Worm (Caenorhabditis elegans) whole organism, mixed stage, embryonic: ENCODE results near the gene C14A4.8.
A peak's percentile ranks its signal among the peaks of the same experiment; 100 is the strongest.

ENCODE experiments used
- M03D4.4 ChIP-seq: sonication (generic microtip); optimal IDR thresholded peaks from 2 replicates; lab custom pipeline; 2017; ENCODE audit warnings: mild to moderate bottlenecking, missing genetic modification characterization, missing compliant biosample characterization
- bed-3 ChIP-seq: fragments of 200-800 bp; sonication (Bioruptor generic); optimal IDR thresholded peaks from 3 replicates; lab custom pipeline; 2018; ENCODE audit warnings: mild to moderate bottlenecking, missing genetic modification characterization, moderate library complexity, missing compliant biosample characterization
- blmp-1 ChIP-seq: fragments of 150-350 bp; optimal IDR thresholded peaks from 2 replicates; lab custom pipeline; 2014; ENCODE audit warnings: missing biosample characterization, missing genetic modification characterization
- ceh-39 ChIP-seq: fragments of 150-350 bp; optimal IDR thresholded peaks from 2 replicates; lab custom pipeline; 2014; ENCODE audit warnings: missing biosample characterization, missing genetic modification characterization
- ceh-43 ChIP-seq: fragments of 200-800 bp; sonication (Bioruptor generic); optimal IDR thresholded peaks from 2 replicates; lab custom pipeline; 2018; ENCODE audit warnings: mild to moderate bottlenecking, missing genetic modification characterization, moderate library complexity, missing compliant biosample characterization
- ceh-83 ChIP-seq: fragments of 200-800 bp; sonication (Bioruptor generic); optimal IDR thresholded peaks from 2 replicates; lab custom pipeline; 2018; ENCODE audit warnings: mild to moderate bottlenecking, missing genetic modification characterization, missing compliant biosample characterization
- ces-1 ChIP-seq: fragments of 150-350 bp; optimal IDR thresholded peaks from 2 replicates; lab custom pipeline; 2014; ENCODE audit warnings: missing biosample characterization, missing genetic modification reagents, missing genetic modification characterization
- cnd-1 ChIP-seq: fragments of 200-800 bp; sonication (Bioruptor generic); optimal IDR thresholded peaks from 2 replicates; lab custom pipeline; 2018; ENCODE audit warnings: mild to moderate bottlenecking, missing genetic modification characterization, missing compliant biosample characterization
- drap-1 ChIP-seq: fragments of 200-800 bp; sonication (Bioruptor generic); optimal IDR thresholded peaks from 3 replicates; lab custom pipeline; 2018; ENCODE audit warnings: mild to moderate bottlenecking, missing genetic modification characterization, missing compliant biosample characterization
- elt-1 ChIP-seq: sonication (generic microtip); optimal IDR thresholded peaks from 2 replicates; lab custom pipeline; 2017; ENCODE audit warnings: missing genetic modification characterization, mild to moderate bottlenecking, missing compliant biosample characterization, antibody characterized with exemption, moderate library complexity, borderline replicate concordance; ENCODE audit not compliant: insufficient read depth
- elt-3 ChIP-seq: fragments of 150-350 bp; optimal IDR thresholded peaks from 2 replicates; lab custom pipeline; 2014; ENCODE audit warnings: missing biosample characterization, missing genetic modification characterization
- ham-2 ChIP-seq: fragments of 200-800 bp; sonication (Bioruptor generic); optimal IDR thresholded peaks from 2 replicates; lab custom pipeline; 2018; ENCODE audit warnings: mild to moderate bottlenecking, missing genetic modification characterization, missing compliant biosample characterization
- hlh-1 ChIP-seq: fragments of 150-350 bp; optimal IDR thresholded peaks from 2 replicates; lab custom pipeline; 2014; ENCODE audit warnings: missing biosample characterization, missing genetic modification reagents, missing genetic modification characterization
- lin-13 ChIP-seq: fragments of 150-350 bp; optimal IDR thresholded peaks from 2 replicates; lab custom pipeline; 2014; ENCODE audit warnings: missing biosample characterization, missing genetic modification characterization
- lin-32 ChIP-seq: fragments of 200-800 bp; sonication (Bioruptor generic); optimal IDR thresholded peaks from 2 replicates; lab custom pipeline; 2018; ENCODE audit warnings: mild to moderate bottlenecking, missing genetic modification characterization, missing compliant biosample characterization
- lsy-2 ChIP-seq: fragments of 150-350 bp; optimal IDR thresholded peaks from 2 replicates; lab custom pipeline; 2014; ENCODE audit warnings: missing biosample characterization, missing genetic modification characterization
- mab-5 ChIP-seq: fragments of 150-350 bp; optimal IDR thresholded peaks from 2 replicates; lab custom pipeline; 2014; ENCODE audit warnings: missing biosample characterization, missing genetic modification characterization
- mep-1 ChIP-seq: fragments of 150-350 bp; optimal IDR thresholded peaks from 2 replicates; lab custom pipeline; 2017; ENCODE audit warnings: missing biosample characterization, missing genetic modification reagents, missing genetic modification characterization, inconsistent platforms
- mls-2 ChIP-seq: sonication (generic microtip); optimal IDR thresholded peaks from 2 replicates; lab custom pipeline; 2016; ENCODE audit warnings: mild to moderate bottlenecking, missing genetic modification characterization, moderate library complexity, missing compliant biosample characterization
- nhr-12 ChIP-seq: fragments of 150-350 bp; optimal IDR thresholded peaks from 2 replicates; lab custom pipeline; 2014; ENCODE audit warnings: missing biosample characterization, missing genetic modification characterization
- nhr-2 ChIP-seq: fragments of 150-350 bp; optimal IDR thresholded peaks from 2 replicates; lab custom pipeline; 2014; ENCODE audit warnings: missing biosample characterization, missing genetic modification characterization
- nhr-237 ChIP-seq: fragments of 150-350 bp; optimal IDR thresholded peaks from 2 replicates; lab custom pipeline; 2014; ENCODE audit warnings: missing biosample characterization, missing genetic modification characterization
- nhr-28 ChIP-seq: fragments of 150-350 bp; optimal IDR thresholded peaks from 2 replicates; lab custom pipeline; 2014; ENCODE audit warnings: missing biosample characterization, missing genetic modification characterization
- nhr-76 ChIP-seq: sonication (generic microtip); optimal IDR thresholded peaks from 2 replicates; lab custom pipeline; 2017; ENCODE audit warnings: missing biosample characterization, missing genetic modification characterization
- pha-4 ChIP-seq: fragments of 150-350 bp; optimal IDR thresholded peaks from 2 replicates; lab custom pipeline; 2018; ENCODE audit warnings: missing biosample characterization, missing genetic modification reagents, missing genetic modification characterization
- sem-2 ChIP-seq: fragments of 200-800 bp; sonication (Bioruptor generic); optimal IDR thresholded peaks from 2 replicates; lab custom pipeline; 2018; ENCODE audit warnings: mild to moderate bottlenecking, missing genetic modification characterization, missing compliant biosample characterization
- snpc-4 ChIP-seq: fragments of 150-350 bp; optimal IDR thresholded peaks from 2 replicates; lab custom pipeline; 2014; ENCODE audit warnings: missing biosample characterization, missing genetic modification characterization
- sptf-1 ChIP-seq: sonication (generic microtip); optimal IDR thresholded peaks from 2 replicates; lab custom pipeline; 2017; ENCODE audit warnings: mild to moderate bottlenecking, missing genetic modification characterization, moderate library complexity, missing compliant biosample characterization
- tbx-8 ChIP-seq: fragments of 200-800 bp; sonication (Bioruptor generic); optimal IDR thresholded peaks from 2 replicates; lab custom pipeline; 2018; ENCODE audit warnings: mild to moderate bottlenecking, missing genetic modification characterization, moderate library complexity, missing compliant biosample characterization
- unc-120 ChIP-seq: sonication (generic microtip); optimal IDR thresholded peaks from 2 replicates; lab custom pipeline; 2017; ENCODE audit warnings: missing genetic modification characterization, missing compliant biosample characterization; ENCODE audit not compliant: poor library complexity, severe bottlenecking
- unc-39 ChIP-seq: fragments of 150-350 bp; optimal IDR thresholded peaks from 2 replicates; lab custom pipeline; 2014; ENCODE audit warnings: missing biosample characterization, missing genetic modification characterization
- unc-62 ChIP-seq: fragments of 150-350 bp; optimal IDR thresholded peaks from 2 replicates; lab custom pipeline; 2014; ENCODE audit warnings: missing biosample characterization, missing genetic modification reagents, missing genetic modification characterization
- zip-8 ChIP-seq: fragments of 150-350 bp; optimal IDR thresholded peaks from 2 replicates; lab custom pipeline; 2014; ENCODE audit warnings: missing biosample characterization, missing genetic modification characterization
- ztf-11 ChIP-seq: fragments of 150-350 bp; optimal IDR thresholded peaks from 2 replicates; lab custom pipeline; 2014; ENCODE audit warnings: missing biosample characterization, missing genetic modification characterization

Gene C14A4.8

ce11 chrII:10627086-10627485, 29.1 kb upstream of the C14A4.8 start:
- TF ChIP-seq sptf-1 (tag; lab: Kevin White, UChicago) (no peak), elt-1 (tag; lab: Kevin White, UChicago) (no peak), mep-1 (tag; lab: Kevin White, UChicago) (no peak), ztf-11 (tag; lab: Kevin White, UChicago) (no peak)

- no peak for TF ChIP-seq drap-1 (GFP tag; lab: Kevin White, UChicago)
- no peak for TF ChIP-seq tbx-8 (GFP tag; lab: Kevin White, UChicago)
- no peak for TF ChIP-seq bed-3 (GFP tag; lab: Kevin White, UChicago)
- no peak for TF ChIP-seq cnd-1 (tag; lab: Kevin White, UChicago)
- TF ChIP-seq ceh-43 (GFP tag; lab: Kevin White, UChicago): no peak
- TF ChIP-seq nhr-12: no peak
- TF ChIP-seq ceh-39 (tag; lab: Kevin White, UChicago): no peak
- no peak for TF ChIP-seq hlh-1 (tag; lab: Kevin White, UChicago)
- no peak for TF ChIP-seq mls-2 (tag; lab: Kevin White, UChicago)
- no peak for TF ChIP-seq mab-5 (tag; lab: Kevin White, UChicago)
- no peak for TF ChIP-seq sptf-1 (tag; lab: Kevin White, UChicago)
- no peak for TF ChIP-seq sem-2
- no peak for TF ChIP-seq unc-39 (tag; lab: Kevin White, UChicago)
- no peak for TF ChIP-seq lsy-2 (tag; lab: Kevin White, UChicago)
- TF ChIP-seq snpc-4 (tag; lab: Kevin White, UChicago): no peak
- no peak for TF ChIP-seq nhr-28 (tag; lab: Kevin White, UChicago)
- no peak for TF ChIP-seq mep-1 (tag; lab: Kevin White, UChicago)
- TF ChIP-seq nhr-237: no peak
Measured at ce11 chrII:10621965-10622364, 24.0 kb upstream of the C14A4.8 start, which contains the start of gene cutl-9. TSS of gene cutl-9 (plus strand) at chrII:10622265.

- no peak for TF ChIP-seq ceh-43 (GFP tag; lab: Kevin White, UChicago)
- TF ChIP-seq M03D4.4 (tag; lab: Kevin White, UChicago): no peak
- no peak for TF ChIP-seq ham-2 (GFP tag; lab: Kevin White, UChicago)
- TF ChIP-seq unc-39 (tag; lab: Kevin White, UChicago): no peak
- TF ChIP-seq nhr-237: no peak
- no peak for TF ChIP-seq blmp-1
- TF ChIP-seq mab-5 (tag; lab: Kevin White, UChicago): no peak
- no peak for TF ChIP-seq lin-32 (GFP tag; lab: Kevin White, UChicago)
- TF ChIP-seq nhr-28 (tag; lab: Kevin White, UChicago): no peak
- no peak for TF ChIP-seq mls-2 (tag; lab: Kevin White, UChicago)
- no peak for TF ChIP-seq ztf-11 (tag; lab: Kevin White, UChicago)
- no peak for TF ChIP-seq nhr-76 (tag; lab: Kevin White, UChicago)
- no peak for TF ChIP-seq lin-13
- no peak for TF ChIP-seq elt-1 (tag; lab: Kevin White, UChicago)
Measured at ce11 chrII:10618157-10618556, 20.2 kb upstream of the C14A4.8 start, which contains the start of gene C14A4.13. TSS of gene C14A4.13 (plus strand) at chrII:10618457.

ce11 chrII:10612743-10613142, 14.8 kb upstream of the C14A4.8 start, which contains the start of gene C14A4.12:
TSS of gene C14A4.12 (plus strand) at chrII:10613043.
- TF ChIP-seq lin-32 (GFP tag; lab: Kevin White, UChicago) (no peak), ceh-83 (GFP tag; lab: Kevin White, UChicago) (no peak), unc-120 (tag; lab: Kevin White, UChicago) (no peak), lsy-2 (tag; lab: Kevin White, UChicago) (no peak), unc-39 (tag; lab: Kevin White, UChicago) (no peak), pha-4 (tag; lab: Kevin White, UChicago) (peak; percentile 14), zip-8 (tag; lab: Kevin White, UChicago) (no peak), ztf-11 (tag; lab: Kevin White, UChicago) (no peak), elt-1 (tag; lab: Kevin White, UChicago) (no peak)

ce11 chrII:10608821-10609220, 10.9 kb upstream of the C14A4.8 start:
- TF ChIP-seq drap-1 (GFP tag; lab: Kevin White, UChicago) (no peak), ztf-11 (tag; lab: Kevin White, UChicago) (no peak), ham-2 (GFP tag; lab: Kevin White, UChicago) (no peak), ces-1 (GFP tag; lab: Kevin White, UChicago) (no peak), elt-3 (tag; lab: Kevin White, UChicago) (no peak), mls-2 (tag; lab: Kevin White, UChicago) (no peak), nhr-28 (tag; lab: Kevin White, UChicago) (no peak), nhr-2 (no peak), M03D4.4 (tag; lab: Kevin White, UChicago) (no peak), unc-62 (no peak), blmp-1 (no peak), lin-32 (GFP tag; lab: Kevin White, UChicago) (no peak), tbx-8 (GFP tag; lab: Kevin White, UChicago) (no peak), unc-39 (tag; lab: Kevin White, UChicago) (no peak), elt-1 (tag; lab: Kevin White, UChicago) (no peak), lin-13 (no peak), sem-2 (no peak), unc-120 (tag; lab: Kevin White, UChicago) (no peak)
